Fruit fly (Drosophila melanogaster): ENCODE data around the gene Skel.

Skel gene

DNA sequence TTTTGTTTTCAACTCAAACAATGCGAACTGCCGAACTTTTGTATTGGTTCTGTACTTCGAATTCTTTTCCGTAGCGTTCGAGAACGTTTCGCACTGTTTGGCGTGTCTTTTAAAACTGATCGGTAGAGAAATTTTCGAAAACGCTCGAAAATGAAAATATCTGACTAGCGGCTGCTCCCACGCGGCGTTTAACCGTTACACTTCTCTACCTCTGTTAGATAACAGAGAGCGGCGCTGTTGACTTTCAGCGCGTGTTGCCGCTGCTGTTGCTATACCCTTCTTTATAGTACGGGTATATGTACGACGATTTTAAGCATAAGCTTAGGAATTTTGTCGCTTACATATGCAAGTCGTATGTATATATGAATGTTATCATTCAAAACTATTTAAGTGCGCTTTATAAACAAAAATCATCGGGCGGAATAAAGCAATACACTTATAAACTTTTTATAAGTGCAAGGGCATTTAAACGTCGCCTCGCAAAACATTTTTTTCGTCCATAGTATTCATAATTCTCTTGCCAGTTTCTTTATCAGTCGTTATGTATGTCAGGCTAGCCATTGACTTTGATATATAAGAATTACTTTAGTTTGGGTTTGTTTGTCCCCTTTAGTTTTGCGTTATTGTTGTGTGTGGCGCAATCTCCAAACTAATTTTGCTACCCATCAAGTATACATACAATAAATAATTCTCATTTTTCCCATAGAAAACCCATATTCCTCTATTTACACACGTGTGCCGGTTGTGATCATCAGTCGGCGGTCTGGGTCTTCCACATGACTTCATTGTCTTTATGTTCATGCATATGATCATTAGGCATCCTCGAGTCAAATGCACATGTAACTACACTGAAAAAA is 5.7 kb upstream of the Skel start, which contains the start of gene Phyhd1 (continued):
- TF ChIP-seq CG32767 (GFP tag; IDR thresholded peaks at IDR 0.05): peak; percentile 90
- TF ChIP-seq CTCF (GFP tag; optimal IDR thresholded peaks at IDR 0.05): peak; percentile 52
- TF ChIP-seq zfh2 (GFP tag; optimal IDR thresholded peaks at IDR 0.05): peak; percentile 95
- TF ChIP-seq CG14860 (GFP tag; IDR thresholded peaks at IDR 0.05; ENCODE audit: partially characterized antibody): no peak
- TF ChIP-seq CG6689 (GFP tag; IDR thresholded peaks at IDR 0.05): peak; percentile 94
- TF ChIP-seq Gug (GFP tag; IDR thresholded peaks at IDR 0.05): peak; percentile 91
- TF ChIP-seq CG10366 (GFP tag; IDR thresholded peaks at IDR 0.05): peak; percentile 93
- TF ChIP-seq CoRest (tag; optimal IDR thresholded peaks at IDR 0.05): peak; percentile 94
- TF ChIP-seq tll (GFP tag; optimal IDR thresholded peaks at IDR 0.05): peak in 1 of 2 experiments; percentile 60
- peak; percentile 95 to 97 for TF ChIP-seq chif (GFP tag; optimal IDR thresholded peaks at IDR 0.05)
- peak; percentile 87 for TF ChIP-seq ewg (GFP tag; optimal IDR thresholded peaks at IDR 0.05)
- peak; percentile 88 for TF ChIP-seq B-H1 (GFP tag; IDR thresholded peaks at IDR 0.05)
- peak; percentile 95 for TF ChIP-seq phol (tag; optimal IDR thresholded peaks at IDR 0.05)
- peak; percentile 94 for TF ChIP-seq CG15269 (tag; optimal IDR thresholded peaks at IDR 0.05)
- TF ChIP-seq Dip3 (GFP tag; optimal IDR thresholded peaks at IDR 0.05): peak; percentile 95
- TF ChIP-seq ap (GFP tag; IDR thresholded peaks at IDR 0.05): peak; percentile 89
- TF ChIP-seq CG6765 (GFP tag; optimal IDR thresholded peaks at IDR 0.05): peak; percentile 79
- peak; percentile 82 for TF ChIP-seq Ets97D (GFP tag; optimal IDR thresholded peaks at IDR 0.05)
- TF ChIP-seq fd102C (GFP tag; optimal IDR thresholded peaks at IDR 0.05): no peak
- TF ChIP-seq Pdp1 (GFP tag; optimal IDR thresholded peaks at IDR 0.05): peak; percentile 96 to 97
- no peak for TF ChIP-seq Sin3A (optimal IDR thresholded peaks at IDR 0.05)
- TF ChIP-seq chn (GFP tag; optimal IDR thresholded peaks at IDR 0.05): peak; percentile 95
- TF ChIP-seq Atf6 (GFP tag; IDR thresholded peaks at IDR 0.05): peak; percentile 93
- peak; percentile 96 for TF ChIP-seq CG2712 (tag; optimal IDR thresholded peaks at IDR 0.05)
- peak; percentile 79 for TF ChIP-seq Deaf1 (tag; optimal IDR thresholded peaks at IDR 0.05)
- TF ChIP-seq Antp (GFP tag; optimal IDR thresholded peaks at IDR 0.05): peak; percentile 96
- peak; percentile 97 for TF ChIP-seq Max (GFP tag; optimal IDR thresholded peaks at IDR 0.05)
- peak; percentile 96 for TF ChIP-seq ranshi (GFP tag; IDR thresholded peaks at IDR 0.05)
- peak; percentile 95 for TF ChIP-seq kay (GFP tag; optimal IDR thresholded peaks at IDR 0.05)
- TF ChIP-seq CG14441 (GFP tag; IDR thresholded peaks at IDR 0.05): peak; percentile 94
- peak; percentile 87 for TF ChIP-seq CG7357 (GFP tag; IDR thresholded peaks at IDR 0.05)
- peak; percentile 16 for TF ChIP-seq pros (GFP tag; optimal IDR thresholded peaks at IDR 0.05)
- TF ChIP-seq CG31224 (GFP tag; IDR thresholded peaks at IDR 0.05): peak; percentile 90
- TF ChIP-seq Aef1 (GFP tag; IDR thresholded peaks at IDR 0.05): peak; percentile 95
- TF ChIP-seq usp (GFP tag; optimal IDR thresholded peaks at IDR 0.05): no peak
- peak; percentile 92 for TF ChIP-seq cwo (GFP tag; optimal IDR thresholded peaks at IDR 0.05)
- peak; percentile 93 for TF ChIP-seq CG1792 (GFP tag; optimal IDR thresholded peaks at IDR 0.05)
- peak; percentile 34 for TF ChIP-seq ftz-f1 (GFP tag; optimal IDR thresholded peaks at IDR 0.05)
- TF ChIP-seq cg (GFP tag; optimal IDR thresholded peaks at IDR 0.05): no peak
- TF ChIP-seq CG30403 (GFP tag; optimal IDR thresholded peaks at IDR 0.05): peak; percentile 98
- TF ChIP-seq CG13287 (GFP tag; IDR thresholded peaks at IDR 0.05; ENCODE audit: partially characterized antibody): no peak
- TF ChIP-seq MTF-1 (GFP tag; optimal IDR thresholded peaks at IDR 0.05; ENCODE audit: borderline replicate concordance): peak; percentile 81
- TF ChIP-seq fu2 (GFP tag; optimal IDR thresholded peaks at IDR 0.05): peak; percentile 92
- TF ChIP-seq D19B (GFP tag; optimal IDR thresholded peaks at IDR 0.05): peak; percentile 87
- TF ChIP-seq fd3F (GFP tag; optimal IDR thresholded peaks at IDR 0.05): peak; percentile 90
- peak; percentile 97 for TF ChIP-seq gro (GFP tag; optimal IDR thresholded peaks at IDR 0.05)
- peak; percentile 97 for TF ChIP-seq lmd (GFP tag; IDR thresholded peaks at IDR 0.05)
- peak; percentile 43; the same call in 1 of the 3 replicates for TF ChIP-seq z (GFP tag; IDR thresholded peaks at IDR 0.05)
- peak; percentile 91 for TF ChIP-seq CG18619 (GFP tag; optimal IDR thresholded peaks at IDR 0.05)
- TF ChIP-seq Oaz (GFP tag; IDR thresholded peaks at IDR 0.05): peak; percentile 89

Measured in whole organism, embryonic.